Worm (Caenorhabditis elegans) whole organism, early embryonic: Measurements from ENCODE around the gene pacl-1.

Experiments used
- ceh-36 ChIP-seq: sonication (generic microtip); optimal IDR thresholded peaks from 2 replicates; lab custom pipeline; 2016; ENCODE audit warnings: missing genetic modification characterization, inconsistent platforms, missing compliant biosample characterization
- hmg-4 ChIP-seq: fragments of 200-800 bp; sonication (Bioruptor generic); optimal IDR thresholded peaks from 2 replicates; lab custom pipeline; 2018; ENCODE audit warnings: mild to moderate bottlenecking, missing genetic modification characterization, missing compliant biosample characterization
- pes-1 ChIP-seq: fragments of 200-800 bp; sonication (Bioruptor generic); IDR thresholded peaks from 2 replicates; pipeline ENCODE4 v1.3.6; 2022; ENCODE audit warnings: missing genetic modification reagents, missing genetic modification characterization, missing compliant biosample characterization
- sea-1 ChIP-seq: fragments of 200-800 bp; sonication (Bioruptor generic); conservative IDR thresholded peaks from 2 replicates; pipeline ENCODE4 v1.3.6; 2022; ENCODE audit warnings: missing genetic modification characterization, missing compliant biosample characterization
- tbx-11 ChIP-seq: fragments of 200-800 bp; sonication (Bioruptor generic); IDR thresholded peaks from 2 replicates; pipeline ENCODE4 v1.3.6; 2022; ENCODE audit warnings: missing genetic modification characterization, missing compliant biosample characterization
- tbx-37 ChIP-seq: fragments of 200-800 bp; sonication (Bioruptor generic); conservative IDR thresholded peaks from 2 replicates; pipeline ENCODE4 v1.3.6; 2022; ENCODE audit warnings: missing genetic modification reagents, missing genetic modification characterization, missing compliant biosample characterization

DNA sequence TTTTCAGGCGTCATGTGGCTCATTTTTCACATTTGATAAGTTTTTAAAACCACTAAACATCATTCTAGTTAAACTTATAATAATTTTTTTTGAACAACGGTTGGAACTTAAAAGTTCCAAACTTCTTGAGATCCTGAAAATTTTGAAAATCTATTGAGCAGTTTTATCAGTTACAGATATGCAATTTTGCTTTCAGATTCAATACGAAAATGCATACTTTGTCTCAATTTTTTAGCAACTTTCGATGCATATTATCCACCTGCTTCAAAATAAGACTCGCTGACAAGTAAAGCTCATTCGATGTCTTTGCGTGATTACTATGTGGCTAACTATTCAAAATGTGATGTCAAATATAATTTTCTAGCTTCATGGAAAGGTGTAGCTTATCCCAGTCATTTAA lies 28.7 kb downstream of the pacl-1 start, which contains the start of gene srh-95:
- TF ChIP-seq tbx-11 (GFP tag; lab: Robert Waterston, UW) (no peak), sea-1 (GFP tag; lab: Robert Waterston, UW) (no peak), tbx-37 (no peak), hmg-4 (GFP tag; lab: Kevin White, UChicago) (no peak), ceh-36 (no peak), pes-1 (no peak)
